Worm (Caenorhabditis elegans): ENCODE measurements around the gene nmur-2.

- TF ChIP-seq ceh-43 (GFP tag; optimal IDR thresholded peaks at IDR 0.05) = no peak
- no peak for TF ChIP-seq mep-1 (tag; optimal IDR thresholded peaks at IDR 0.05)
- no peak for TF ChIP-seq ceh-83 (GFP tag; optimal IDR thresholded peaks at IDR 0.05)
- TF ChIP-seq lin-13 (tag; optimal IDR thresholded peaks at IDR 0.05) = no peak
Measured at ce11 chrII:122008-122407, 2.8 kb downstream of the nmur-2 start.
